Worm (Caenorhabditis elegans): ENCODE data around the gene ZC178.2.
A peak's percentile ranks its signal among the peaks of the same experiment; 100 is the strongest.

The ZC178.2 gene

DNA sequence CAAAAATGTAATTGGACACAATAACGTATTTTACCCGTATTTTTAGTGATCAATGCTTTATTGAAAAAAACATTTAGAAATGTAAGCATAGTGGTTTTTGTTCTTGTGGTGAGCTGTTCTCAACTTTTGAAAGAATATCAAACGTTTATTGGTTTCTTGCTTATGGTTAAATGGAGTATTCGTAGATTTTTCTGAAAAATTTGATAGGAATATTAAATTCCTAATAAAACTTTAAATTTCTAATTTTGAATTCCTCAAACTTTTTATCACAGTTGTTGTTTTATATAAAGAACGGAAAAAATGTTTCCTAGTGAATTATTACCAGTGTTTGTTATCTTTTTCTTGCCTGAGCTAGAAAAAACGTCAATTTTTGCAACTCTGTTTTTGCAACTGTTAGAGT is 41.6 kb upstream of the ZC178.2 start, which contains the start of gene B0507.5:
TSS of gene B0507.5 (plus strand) at position 301 of the 400 bp plus-strand sequence.
- TF ChIP-seq ceh-16 (tag; optimal IDR thresholded peaks at IDR 0.05) (no peak), egl-27 (tag; optimal IDR thresholded peaks at IDR 0.05) (no peak), nhr-76 (tag; optimal IDR thresholded peaks at IDR 0.05) (no peak), nhr-11 (tag; optimal IDR thresholded peaks at IDR 0.05) (no peak), ZK546.5 (tag; optimal IDR thresholded peaks at IDR 0.05) (no peak), fos-1 (tag; optimal IDR thresholded peaks at IDR 0.05) (no peak), ztf-11 (tag; optimal IDR thresholded peaks at IDR 0.05) (no peak)

DNA sequence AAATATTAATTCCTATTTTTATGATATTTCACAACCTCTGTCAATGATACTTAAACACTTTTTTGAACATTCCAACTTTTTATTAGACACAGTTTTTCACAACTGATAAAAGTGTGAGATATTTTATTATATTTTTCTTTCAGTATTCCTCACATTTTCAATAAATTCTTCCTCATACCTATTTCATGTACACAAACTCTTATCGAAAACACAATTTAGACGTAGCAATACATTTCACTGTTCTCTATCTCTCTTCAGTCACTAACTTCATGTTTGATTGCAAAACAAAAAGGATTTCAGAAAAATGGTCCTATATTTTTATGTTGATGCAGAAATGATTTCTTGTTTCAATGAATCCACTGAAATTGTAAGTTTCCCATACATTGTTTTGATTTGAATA is 34.0 kb upstream of the ZC178.2 start, which contains the start of gene B0507.6:
TSS of gene B0507.6 (plus strand) at position 301 of the 400 bp plus-strand sequence.
- TF ChIP-seq lin-15B (tag; optimal IDR thresholded peaks at IDR 0.05) (no peak), mdl-1 (tag; optimal IDR thresholded peaks at IDR 0.05) (no peak)

ce11 chrV:8739136-8739535 is 27.3 kb upstream of the ZC178.2 start, which contains the start of gene ZC196.2:
Gene ZC196.2, plus strand, starts transcription at chrV:8739436.
- TF ChIP-seq pha-4 (tag; optimal IDR thresholded peaks at IDR 0.05) (peak; percentile 9), nhr-23 (tag; optimal IDR thresholded peaks at IDR 0.05) (no peak), lsy-12 (tag; optimal IDR thresholded peaks at IDR 0.05) (no peak), eor-1 (tag; optimal IDR thresholded peaks at IDR 0.05) (no peak)

DNA sequence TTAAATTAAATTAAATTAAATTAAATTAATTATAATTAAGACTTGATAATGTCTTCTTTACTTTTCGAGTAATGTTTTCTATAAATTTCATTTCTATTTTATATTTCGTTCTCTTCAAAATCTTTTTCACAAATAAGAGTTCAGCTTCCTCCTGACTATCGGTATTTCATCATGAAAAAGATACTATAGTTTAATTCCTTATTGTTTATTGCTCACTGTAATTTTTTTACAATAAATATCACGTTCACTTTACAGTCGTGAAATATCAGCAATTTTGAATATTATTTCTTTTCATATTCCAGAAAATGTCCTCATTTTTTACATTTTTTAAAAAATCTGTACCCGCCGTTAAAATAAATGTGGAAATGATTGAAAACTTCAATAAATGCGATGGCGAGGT is 24.6 kb upstream of the ZC178.2 start, which contains the start of gene ZC196.3:
TSS of gene ZC196.3 (plus strand) at position 301 of the 400 bp plus-strand sequence.
- TF ChIP-seq fkh-10 (GFP tag; optimal IDR thresholded peaks at IDR 0.05), result no peak
- no peak for TF ChIP-seq mml-1 (tag; optimal IDR thresholded peaks at IDR 0.05)
- no peak for TF ChIP-seq nhr-76 (tag; optimal IDR thresholded peaks at IDR 0.05)
- TF ChIP-seq nhr-25 (tag; optimal IDR thresholded peaks at IDR 0.05), result no peak
- TF ChIP-seq pqm-1 (tag; optimal IDR thresholded peaks at IDR 0.05), result no peak
- TF ChIP-seq nhr-28 (tag; optimal IDR thresholded peaks at IDR 0.05), result no peak
- TF ChIP-seq ZK546.5 (tag; optimal IDR thresholded peaks at IDR 0.05), result no peak
- no peak for TF ChIP-seq eor-1 (tag; optimal IDR thresholded peaks at IDR 0.05)
- TF ChIP-seq egl-27 (tag; optimal IDR thresholded peaks at IDR 0.05), result no peak
- TF ChIP-seq egl-5 (tag; optimal IDR thresholded peaks at IDR 0.05), result no peak
- no peak for TF ChIP-seq ceh-16 (tag; optimal IDR thresholded peaks at IDR 0.05)
- TF ChIP-seq jun-1 (tag; optimal IDR thresholded peaks at IDR 0.05), result no peak
- TF ChIP-seq ceh-82 (tag; optimal IDR thresholded peaks at IDR 0.05), result no peak
- no peak for TF ChIP-seq nhr-12 (tag; optimal IDR thresholded peaks at IDR 0.05)
- TF ChIP-seq lsy-12 (tag; optimal IDR thresholded peaks at IDR 0.05), result no peak
- no peak for TF ChIP-seq fkh-2 (tag; optimal IDR thresholded peaks at IDR 0.05)

DNA sequence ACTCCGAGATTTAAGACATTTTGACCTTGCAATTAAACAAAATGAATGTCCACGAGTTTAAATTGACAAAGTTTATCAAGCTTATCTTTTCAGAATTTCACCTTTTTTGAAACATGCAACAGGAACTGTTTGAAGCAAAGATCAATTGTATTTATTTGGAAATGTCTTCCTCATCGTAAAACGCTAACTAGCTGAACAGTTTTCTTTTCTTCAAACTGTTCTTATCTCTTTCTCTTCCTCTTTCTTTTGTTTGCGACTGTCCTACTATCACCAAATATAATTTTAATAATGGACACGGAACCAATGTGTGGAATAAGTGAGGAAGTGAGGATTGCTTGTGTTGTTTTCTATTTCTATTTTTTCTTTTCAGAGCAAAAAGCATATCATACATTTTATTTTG is 21.1 kb upstream of the ZC178.2 start, which contains the start of gene ZC196.4:
TSS of gene ZC196.4 (plus strand) at position 173 of the 400 bp plus-strand sequence.
- TF ChIP-seq ztf-11 (tag; optimal IDR thresholded peaks at IDR 0.05), result no peak
- peak; percentile 15 for TF ChIP-seq pha-4 (tag; optimal IDR thresholded peaks at IDR 0.05)
- peak; percentile 85 for TF ChIP-seq elt-2 (tag; optimal IDR thresholded peaks at IDR 0.05)
- TF ChIP-seq aly-2 (tag; optimal IDR thresholded peaks at IDR 0.05), result no peak
- TF ChIP-seq pqm-1 (tag; optimal IDR thresholded peaks at IDR 0.05), result peak; percentile 77
- peak; percentile 52 for TF ChIP-seq jun-1 (tag; optimal IDR thresholded peaks at IDR 0.05)

DNA sequence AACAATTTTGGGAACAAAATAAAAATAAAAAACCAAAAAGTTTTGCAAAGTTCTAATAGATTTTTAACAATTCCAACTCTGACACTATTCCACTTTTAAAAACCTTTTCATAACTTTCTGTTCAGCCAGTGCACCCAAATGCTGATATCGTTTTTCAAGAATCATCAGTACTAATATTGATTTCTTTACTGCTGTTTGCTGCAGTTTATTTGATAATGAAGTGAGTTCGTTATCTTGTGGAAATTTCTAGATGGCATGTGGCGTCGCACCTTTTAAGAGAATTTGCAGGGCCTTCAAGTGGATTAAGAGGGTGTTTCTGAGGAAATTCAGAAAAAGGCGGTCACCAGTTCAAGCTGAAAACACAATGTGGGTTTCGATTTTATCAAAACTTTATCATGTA is 19.2 kb upstream of the ZC178.2 start:
- TF ChIP-seq hmg-11 (tag; optimal IDR thresholded peaks at IDR 0.05) (no peak), elt-2 (tag; optimal IDR thresholded peaks at IDR 0.05) (peak; percentile 68)

DNA sequence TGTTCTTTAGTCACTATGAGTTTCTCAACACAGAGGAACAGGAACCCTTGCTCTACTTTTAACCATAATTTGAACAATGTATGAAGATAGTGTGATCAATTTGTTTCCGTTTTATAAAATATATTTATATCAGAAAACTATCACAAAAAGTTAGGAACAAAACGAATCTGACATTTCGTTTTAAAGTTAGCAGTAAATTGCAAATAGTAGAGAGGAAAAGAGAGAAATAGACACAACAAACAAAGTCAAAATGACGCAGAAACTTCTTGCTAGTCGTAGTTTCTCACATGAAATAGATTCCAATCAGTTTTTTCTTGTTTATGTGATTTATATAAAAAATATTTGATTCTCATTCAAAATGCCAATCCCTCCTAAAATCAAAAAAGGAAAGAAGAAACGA is 17.3 kb upstream of the ZC178.2 start, which contains the start of gene ZC196.5:
TSS of gene ZC196.5 (plus strand) at position 301 of the 400 bp plus-strand sequence.
- TF ChIP-seq mdl-1 (tag; optimal IDR thresholded peaks at IDR 0.05) (no peak), aly-2 (tag; optimal IDR thresholded peaks at IDR 0.05) (no peak), fkh-10 (GFP tag; optimal IDR thresholded peaks at IDR 0.05) (no peak), nhr-43 (tag; optimal IDR thresholded peaks at IDR 0.05; ENCODE audit: poor library complexity, severe bottlenecking) (no peak), elt-2 (tag; optimal IDR thresholded peaks at IDR 0.05) (no peak), daf-12 (tag; optimal IDR thresholded peaks at IDR 0.05) (no peak), ztf-11 (tag; optimal IDR thresholded peaks at IDR 0.05) (no peak), nhr-76 (tag; optimal IDR thresholded peaks at IDR 0.05) (no peak), egl-5 (tag; optimal IDR thresholded peaks at IDR 0.05) (no peak), lsy-12 (tag; optimal IDR thresholded peaks at IDR 0.05) (no peak), ZK546.5 (tag; optimal IDR thresholded peaks at IDR 0.05) (no peak), egl-27 (tag; optimal IDR thresholded peaks at IDR 0.05) (no peak), tbx-2 (tag; optimal IDR thresholded peaks at IDR 0.05) (no peak), nhr-23 (tag; optimal IDR thresholded peaks at IDR 0.05) (no peak), nhr-28 (tag; optimal IDR thresholded peaks at IDR 0.05) (no peak), ama-1 (optimal IDR thresholded peaks at IDR 0.05) (no peak), ztf-4 (tag; optimal IDR thresholded peaks at IDR 0.05) (no peak), fos-1 (tag; optimal IDR thresholded peaks at IDR 0.05) (no peak), nhr-77 (tag; optimal IDR thresholded peaks at IDR 0.05) (no peak), sea-2 (GFP tag; optimal IDR thresholded peaks at IDR 0.05) (no peak)
